Worm (Caenorhabditis elegans) whole organism, young adult: Measurements from ENCODE around the gene C49C3.11.

Experiments
- B0261.1 ChIP-seq: sonication (generic microtip); optimal IDR thresholded peaks from 2 replicates; lab custom pipeline; 2016; ENCODE audit warnings: mild to moderate bottlenecking, missing genetic modification characterization, moderate library complexity, missing compliant biosample characterization
- B0336.3 ChIP-seq: fragments of 200-800 bp; sonication (Bioruptor generic); IDR thresholded peaks from 2 replicates; pipeline ENCODE4 v1.3.6; 2022; ENCODE audit warnings: missing genetic modification characterization, missing compliant biosample characterization
- C06A6.2 ChIP-seq: fragments of 200-800 bp; sonication (Bioruptor generic); conservative IDR thresholded peaks from 2 replicates; pipeline ENCODE4 v1.3.6; 2022; ENCODE audit warnings: missing genetic modification characterization, missing compliant biosample characterization
- F22D6.2 ChIP-seq: sonication (generic microtip); optimal IDR thresholded peaks from 2 replicates; lab custom pipeline; 2016; ENCODE audit warnings: mild to moderate bottlenecking, missing genetic modification characterization, missing compliant biosample characterization
- F37B4.10 ChIP-seq: fragments of 200-800 bp; sonication (Bioruptor generic); IDR thresholded peaks from 2 replicates; pipeline ENCODE4 v1.3.6; 2022; ENCODE audit warnings: missing genetic modification characterization, missing compliant biosample characterization
- F39B2.1 ChIP-seq: fragments of 200-800 bp; sonication (Bioruptor generic); IDR thresholded peaks from 2 replicates; pipeline ENCODE4 v1.3.6; 2022; ENCODE audit warnings: missing genetic modification reagents, missing genetic modification characterization, missing compliant biosample characterization
- F49E8.2 ChIP-seq: sonication (generic microtip); optimal IDR thresholded peaks from 3 replicates; lab custom pipeline; 2017; ENCODE audit warnings: missing genetic modification characterization, mild to moderate bottlenecking, missing compliant biosample characterization, antibody characterized with exemption, moderate library complexity; ENCODE audit not compliant: insufficient read depth
- F57A8.1 ChIP-seq: fragments of 200-800 bp; sonication (Bioruptor generic); optimal IDR thresholded peaks from 2 replicates; lab custom pipeline; 2018; ENCODE audit warnings: mild to moderate bottlenecking, missing genetic modification characterization, moderate library complexity, missing compliant biosample characterization
- F57C9.4 ChIP-seq: sonication (generic microtip); optimal IDR thresholded peaks from 2 replicates; lab custom pipeline; 2017; ENCODE audit warnings: mild to moderate bottlenecking, missing genetic modification characterization, missing compliant biosample characterization
- Y56A3A.18 ChIP-seq: fragments of 200-800 bp; sonication (Bioruptor generic); IDR thresholded peaks from 2 replicates; pipeline ENCODE4 v1.3.6; 2022; ENCODE audit warnings: missing genetic modification reagents, missing genetic modification characterization, missing compliant biosample characterization
- Y95B8A.8 ChIP-seq: fragments of 200-800 bp; sonication (Bioruptor generic); IDR thresholded peaks from 2 replicates; pipeline ENCODE4 v1.3.6; 2022; ENCODE audit warnings: missing genetic modification reagents, missing genetic modification characterization, missing compliant biosample characterization
- aptf-3 ChIP-seq: fragments of 200-800 bp; sonication (Bioruptor generic); IDR thresholded peaks from 2 replicates; pipeline ENCODE4 v1.3.6; 2022; ENCODE audit warnings: missing genetic modification characterization, missing compliant biosample characterization
- ccch-3 ChIP-seq: fragments of 200-800 bp; sonication (Bioruptor generic); optimal IDR thresholded peaks from 2 replicates; lab custom pipeline; 2018; ENCODE audit warnings: mild to moderate bottlenecking, missing genetic modification characterization, missing compliant biosample characterization
- cebp-1 ChIP-seq, 2 experiments: fragments of 200-800 bp in 1 of 2; sonication (Bioruptor generic) in 1 of 2; sonication (generic microtip) in 1 of 2; IDR thresholded peaks in 1 of 2; optimal IDR thresholded peaks in 1 of 2; 2 replicates each; pipeline versions ENCODE4 v1.3.6 to Lab custom; 2017 to 2022; ENCODE audit warnings: missing compliant biosample characterization in 2 of 2, missing genetic modification characterization in 2 of 2, mild to moderate bottlenecking in 1 of 2, missing genetic modification reagents in 1 of 2, moderate library complexity in 1 of 2
- cebp-2 ChIP-seq: fragments of 200-800 bp; sonication (Bioruptor generic); IDR thresholded peaks from 2 replicates; pipeline ENCODE4 v1.3.6; 2022; ENCODE audit warnings: missing genetic modification characterization, missing compliant biosample characterization
- ceh-40 ChIP-seq: fragments of 200-800 bp; sonication (Bioruptor generic); IDR thresholded peaks from 2 replicates; pipeline ENCODE4 v1.3.6; 2022; ENCODE audit warnings: missing genetic modification characterization, missing compliant biosample characterization
- ceh-58 ChIP-seq: fragments of 200-800 bp; sonication (Bioruptor generic); IDR thresholded peaks from 2 replicates; pipeline ENCODE4 v1.3.6; 2022; ENCODE audit warnings: missing genetic modification characterization, missing compliant biosample characterization
- dpff-1 ChIP-seq: sonication (generic microtip); optimal IDR thresholded peaks from 2 replicates; lab custom pipeline; 2017; ENCODE audit warnings: mild to moderate bottlenecking, missing genetic modification characterization, missing compliant biosample characterization
- egl-18 ChIP-seq: fragments of 200-800 bp; sonication (Bioruptor generic); IDR thresholded peaks from 2 replicates; pipeline ENCODE4 v1.3.6; 2022; ENCODE audit warnings: missing genetic modification reagents, missing genetic modification characterization, missing compliant biosample characterization
- egrh-3 ChIP-seq: fragments of 200-800 bp; sonication (Bioruptor generic); IDR thresholded peaks from 2 replicates; pipeline ENCODE4 v1.3.6; 2022; ENCODE audit warnings: missing genetic modification reagents, missing genetic modification characterization, missing compliant biosample characterization
- ekl-4 ChIP-seq: fragments of 200-800 bp; sonication (Bioruptor generic); IDR thresholded peaks from 2 replicates; pipeline ENCODE4 v1.3.6; 2022; ENCODE audit warnings: missing genetic modification reagents, missing genetic modification characterization, missing compliant biosample characterization
- gei-17 ChIP-seq: fragments of 200-800 bp; sonication (Bioruptor generic); optimal IDR thresholded peaks from 2 replicates; lab custom pipeline; 2018; ENCODE audit warnings: mild to moderate bottlenecking, missing genetic modification characterization, missing compliant biosample characterization
- hlh-12 ChIP-seq: sonication (generic microtip); optimal IDR thresholded peaks from 2 replicates; lab custom pipeline; 2016; ENCODE audit warnings: missing genetic modification characterization, missing compliant biosample characterization
- lag-1 ChIP-seq: fragments of 200-800 bp; sonication (Bioruptor generic); IDR thresholded peaks from 2 replicates; pipeline ENCODE4 v1.3.6; 2022; ENCODE audit warnings: missing genetic modification reagents, missing genetic modification characterization, missing compliant biosample characterization
- lin-35 ChIP-seq, 3 experiments: fragments of 150-350 bp in 2 of 3; sonication (generic microtip) in 1 of 3; optimal IDR thresholded peaks; 2 replicates each; lab custom pipeline; 2014 to 2018; ENCODE audit warnings: missing biosample characterization in 3 of 3, missing genetic modification characterization in 3 of 3, missing genetic modification reagents in 3 of 3
- lin-54 ChIP-seq: fragments of 200-800 bp; sonication (Bioruptor generic); optimal IDR thresholded peaks from 2 replicates; lab custom pipeline; 2018; ENCODE audit warnings: mild to moderate bottlenecking, missing genetic modification characterization, missing compliant biosample characterization
- lsy-27 ChIP-seq: sonication (generic microtip); optimal IDR thresholded peaks from 2 replicates; lab custom pipeline; 2017; ENCODE audit warnings: missing genetic modification characterization, mild to moderate bottlenecking, missing compliant biosample characterization, antibody characterized with exemption, missing genotype, borderline replicate concordance; ENCODE audit not compliant: insufficient read depth
- nhr-27 ChIP-seq: fragments of 200-800 bp; sonication (Bioruptor generic); optimal IDR thresholded peaks from 2 replicates; lab custom pipeline; 2018; ENCODE audit warnings: mild to moderate bottlenecking, missing genetic modification characterization, moderate library complexity, missing compliant biosample characterization
- somi-1 ChIP-seq: fragments of 200-800 bp; sonication (Bioruptor generic); optimal IDR thresholded peaks from 2 replicates; lab custom pipeline; 2018; ENCODE audit warnings: mild to moderate bottlenecking, missing genetic modification characterization, missing compliant biosample characterization
- xnd-1 ChIP-seq: sonication (generic microtip); optimal IDR thresholded peaks from 2 replicates; lab custom pipeline; 2016; ENCODE audit warnings: missing genotype, missing genetic modification reagents, missing genetic modification characterization, missing compliant biosample characterization
- zfh-2 ChIP-seq: fragments of 200-800 bp; sonication (Bioruptor generic); conservative IDR thresholded peaks from 2 replicates; pipeline ENCODE4 v1.3.6; 2022; ENCODE audit warnings: missing genetic modification reagents, missing genetic modification characterization, missing compliant biosample characterization
- ztf-25 ChIP-seq: fragments of 200-800 bp; sonication (Bioruptor generic); IDR thresholded peaks from 2 replicates; pipeline ENCODE4 v1.3.6; 2022; ENCODE audit warnings: missing genetic modification reagents, missing genetic modification characterization, missing compliant biosample characterization
- ztf-3 ChIP-seq: fragments of 200-800 bp; sonication (Bioruptor generic); optimal IDR thresholded peaks from 2 replicates; lab custom pipeline; 2018; ENCODE audit warnings: mild to moderate bottlenecking, missing genetic modification characterization, missing compliant biosample characterization
- ztf-6 ChIP-seq: fragments of 200-800 bp; sonication (Bioruptor generic); IDR thresholded peaks from 2 replicates; pipeline ENCODE4 v1.3.6; 2022; ENCODE audit warnings: missing genetic modification reagents, missing genetic modification characterization, missing compliant biosample characterization

C49C3.11 gene

DNA sequence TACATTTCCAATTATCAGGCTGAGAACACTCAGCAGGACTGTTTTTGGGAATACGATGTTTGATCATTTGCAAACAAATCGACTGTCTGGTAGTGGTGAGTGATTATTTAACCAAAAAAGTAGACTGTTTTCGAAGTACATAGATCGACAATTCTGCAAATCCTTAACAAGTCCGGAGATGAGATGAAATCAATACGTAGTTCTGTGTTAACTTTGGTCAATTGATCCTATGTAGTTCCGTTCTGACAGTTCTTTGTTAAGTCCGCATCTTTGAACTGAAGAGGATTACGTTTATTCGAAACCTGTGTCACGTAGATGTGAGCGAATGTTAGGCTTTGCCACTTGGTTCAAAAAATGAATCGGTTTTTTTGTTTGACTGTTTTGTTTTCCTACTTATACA lies 8.0 kb downstream of the C49C3.11 start, which contains the start of gene clec-199:
clec-199 (plus strand) TSS at position 301 of the 400 bp plus-strand sequence.
- TF ChIP-seq ztf-25 = no peak
- TF ChIP-seq xnd-1 = no peak
- TF ChIP-seq F37B4.10 (GFP tag; lab: Robert Waterston, UW) = no peak
- TF ChIP-seq Y56A3A.18 (GFP tag; lab: Robert Waterston, UW) = no peak
- TF ChIP-seq F39B2.1 = no peak
- no peak for TF ChIP-seq lin-54 (GFP tag; lab: Kevin White, UChicago)
- no peak for TF ChIP-seq ceh-58 (GFP tag; lab: Robert Waterston, UW)
- TF ChIP-seq aptf-3 = no peak

DNA sequence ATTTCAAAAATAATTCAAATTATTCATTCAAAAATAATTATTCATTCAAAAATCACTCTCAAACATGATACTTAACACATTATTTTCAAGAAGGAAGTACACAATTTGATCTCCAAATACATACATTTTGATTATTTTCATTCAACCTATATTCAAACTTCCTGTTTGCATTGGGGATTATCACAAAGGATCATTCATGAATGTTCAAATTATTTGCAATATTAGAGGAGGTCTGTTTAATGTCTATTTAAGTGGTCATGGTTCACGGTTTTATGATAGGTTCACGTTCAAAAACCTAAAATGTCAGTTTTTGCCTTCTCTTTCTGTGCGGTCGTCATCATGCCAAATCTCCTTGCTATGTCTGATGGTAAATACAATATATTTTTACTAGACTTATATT lies 17.6 kb downstream of the C49C3.11 start, which contains the start of gene clec-202:
clec-202 (plus strand) TSS at position 301 of the 400 bp plus-strand sequence.
- TF ChIP-seq lsy-27 (no peak), aptf-3 (no peak)

- TF ChIP-seq ceh-40 (GFP tag; lab: Robert Waterston, UW) (no peak), F22D6.2 (tag; lab: Kevin White, UChicago) (no peak), cebp-1 (GFP tag; IDR thresholded peaks at IDR 0.05; lab: Robert Waterston, UW) (no peak), cebp-1 (tag; optimal IDR thresholded peaks at IDR 0.05; lab: Kevin White, UChicago) (no peak), ztf-6 (no peak), xnd-1 (no peak), C06A6.2 (no peak), ekl-4 (no peak), dpff-1 (no peak), cebp-2 (GFP tag; lab: Robert Waterston, UW) (no peak), somi-1 (no peak), F49E8.2 (no peak), B0261.1 (tag; lab: Kevin White, UChicago) (no peak), egrh-3 (GFP tag; lab: Robert Waterston, UW) (no peak), nhr-27 (tag; lab: Kevin White, UChicago) (no peak), Y95B8A.8 (GFP tag; lab: Robert Waterston, UW) (no peak), F57C9.4 (tag; lab: Kevin White, UChicago) (no peak), F57A8.1 (GFP tag; lab: Kevin White, UChicago) (no peak)
Measured at ce11 chrIV:17367294-17367693, 23.7 kb downstream of the C49C3.11 start, which contains the start of gene zipt-17. Gene zipt-17, minus strand, starts transcription at chrIV:17367394.

ce11 chrIV:17368292-17368691 lies 24.7 kb downstream of the C49C3.11 start, which contains the start of gene trh-1:
Gene trh-1, plus strand, starts transcription at chrIV:17368592.
- TF ChIP-seq gei-17 (GFP tag; lab: Kevin White, UChicago) (no peak), lag-1 (GFP tag; lab: Robert Waterston, UW) (no peak), Y95B8A.8 (GFP tag; lab: Robert Waterston, UW) (no peak)
- TF ChIP-seq, all 124 proteins: peak for 0

DNA sequence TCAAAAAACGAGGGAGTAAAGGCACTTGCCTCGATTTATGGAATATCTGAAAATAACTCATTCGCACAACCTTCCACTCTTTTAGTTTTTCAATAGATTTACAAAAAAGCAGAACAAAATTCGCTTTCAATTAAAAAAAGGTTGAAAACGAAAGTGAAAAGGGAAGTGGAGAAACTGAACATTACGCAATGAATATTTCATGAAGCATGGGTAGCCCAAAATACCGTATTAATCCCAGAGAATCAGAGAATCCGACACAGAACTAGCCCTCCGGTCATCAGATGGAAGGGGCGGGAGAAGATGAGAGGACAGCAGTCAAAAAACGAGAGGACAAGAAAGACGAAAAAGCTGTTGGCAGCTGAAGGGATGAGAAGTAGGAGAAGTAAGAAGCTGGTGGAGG lies 27.9 kb downstream of the C49C3.11 start, which contains the start of gene C30H6.5:
C30H6.5 (plus strand) TSS at position 301 of the 400 bp plus-strand sequence.
- TF ChIP-seq B0336.3 = no peak
- TF ChIP-seq ekl-4 = no peak
- no peak for TF ChIP-seq ztf-3 (GFP tag; lab: Kevin White, UChicago)
- TF ChIP-seq egl-18 = no peak
- no peak for TF ChIP-seq F39B2.1
- TF ChIP-seq lin-35 (GFP tag; optimal IDR thresholded peaks at IDR 0.05; lab: Kevin White, UChicago) = no peak
- TF ChIP-seq zfh-2 = no peak
- no peak for TF ChIP-seq hlh-12 (tag; lab: Kevin White, UChicago)
- no peak for TF ChIP-seq ccch-3
